Worm (Caenorhabditis elegans): ENCODE data around the gene srz-97.

DNA sequence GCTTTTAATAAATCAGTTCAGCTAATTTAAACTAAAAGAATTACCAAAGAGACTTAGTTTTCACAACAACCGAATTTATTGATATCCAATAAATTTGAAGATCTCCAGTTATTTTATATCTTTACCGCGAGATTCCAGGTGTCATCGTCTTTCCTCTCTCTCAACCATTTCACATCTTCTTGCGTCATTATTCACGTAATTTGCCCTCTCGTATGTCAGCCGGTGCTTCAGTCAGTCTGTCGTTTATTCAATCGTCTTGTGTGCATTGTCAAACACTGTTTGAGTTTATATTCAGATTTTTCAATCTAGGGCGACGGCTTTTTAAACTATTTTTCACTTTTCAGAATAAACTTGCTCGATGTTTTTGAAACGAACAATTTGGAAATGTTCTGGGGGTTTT, 30.7 kb downstream of the srz-97 start:
- no peak for TF ChIP-seq alr-1 (tag; optimal IDR thresholded peaks at IDR 0.05)
- no peak for TF ChIP-seq egl-27 (tag; optimal IDR thresholded peaks at IDR 0.05)
- TF ChIP-seq lin-39 (tag; optimal IDR thresholded peaks at IDR 0.05): no peak
- no peak for TF ChIP-seq elt-1 (tag; optimal IDR thresholded peaks at IDR 0.05)
- TF ChIP-seq nhr-12 (tag; optimal IDR thresholded peaks at IDR 0.05): no peak
- no peak for TF ChIP-seq ceh-82 (tag; optimal IDR thresholded peaks at IDR 0.05)
- no peak for TF ChIP-seq unc-55 (GFP tag; optimal IDR thresholded peaks at IDR 0.05)
- TF ChIP-seq ztf-4 (tag; optimal IDR thresholded peaks at IDR 0.05): no peak
- no peak for TF ChIP-seq nhr-11 (tag; optimal IDR thresholded peaks at IDR 0.05)
- no peak for TF ChIP-seq skn-1 (tag; optimal IDR thresholded peaks at IDR 0.05)

Measured in whole organism, L2 larva.